Worm (Caenorhabditis elegans) whole organism, young adult: ENCODE data around the gene C52G5.3.

Experiments
- B0261.1 ChIP-seq: sonication (generic microtip); optimal IDR thresholded peaks from 2 replicates; lab custom pipeline; 2016; ENCODE audit warnings: mild to moderate bottlenecking, missing genetic modification characterization, moderate library complexity, missing compliant biosample characterization
- C17E4.6 ChIP-seq: fragments of 200-800 bp; sonication (Bioruptor generic); IDR thresholded peaks from 2 replicates; pipeline ENCODE4 v1.3.6; 2022; ENCODE audit warnings: missing genetic modification reagents, missing genetic modification characterization, missing compliant biosample characterization
- F22D6.2 ChIP-seq: sonication (generic microtip); optimal IDR thresholded peaks from 2 replicates; lab custom pipeline; 2016; ENCODE audit warnings: mild to moderate bottlenecking, missing genetic modification characterization, missing compliant biosample characterization
- F23B12.7 ChIP-seq: sonication (generic microtip); optimal IDR thresholded peaks from 2 replicates; lab custom pipeline; 2017; ENCODE audit warnings: missing genetic modification characterization, mild to moderate bottlenecking, missing compliant biosample characterization, antibody characterized with exemption, moderate library complexity; ENCODE audit not compliant: insufficient read depth
- F37B4.10 ChIP-seq: fragments of 200-800 bp; sonication (Bioruptor generic); IDR thresholded peaks from 2 replicates; pipeline ENCODE4 v1.3.6; 2022; ENCODE audit warnings: missing genetic modification characterization, missing compliant biosample characterization
- F39B2.1 ChIP-seq: fragments of 200-800 bp; sonication (Bioruptor generic); IDR thresholded peaks from 2 replicates; pipeline ENCODE4 v1.3.6; 2022; ENCODE audit warnings: missing genetic modification reagents, missing genetic modification characterization, missing compliant biosample characterization
- F57C9.4 ChIP-seq: sonication (generic microtip); optimal IDR thresholded peaks from 2 replicates; lab custom pipeline; 2017; ENCODE audit warnings: mild to moderate bottlenecking, missing genetic modification characterization, missing compliant biosample characterization
- K11D2.4 ChIP-seq: fragments of 200-800 bp; sonication (Bioruptor generic); IDR thresholded peaks from 2 replicates; pipeline ENCODE4 v1.3.6; 2022; ENCODE audit warnings: missing genetic modification reagents, missing genetic modification characterization, missing compliant biosample characterization
- K12H6.12 ChIP-seq: fragments of 200-800 bp; sonication (Bioruptor generic); optimal IDR thresholded peaks from 2 replicates; lab custom pipeline; 2018; ENCODE audit warnings: mild to moderate bottlenecking, missing genetic modification characterization, missing compliant biosample characterization
- T26A5.8 ChIP-seq: sonication (generic microtip); optimal IDR thresholded peaks from 2 replicates; lab custom pipeline; 2016; ENCODE audit warnings: missing genetic modification characterization, missing compliant biosample characterization
- Y53G8AR.9 ChIP-seq: fragments of 200-800 bp; sonication (Bioruptor generic); conservative IDR thresholded peaks from 2 replicates; pipeline ENCODE4 v1.3.6; 2022; ENCODE audit warnings: missing genetic modification reagents, missing genetic modification characterization, missing compliant biosample characterization
- Y67H2A.10 ChIP-seq: fragments of 200-800 bp; sonication (Bioruptor generic); conservative IDR thresholded peaks from 2 replicates; pipeline ENCODE4 v1.3.6; 2022; ENCODE audit warnings: missing genetic modification reagents, missing genetic modification characterization, missing compliant biosample characterization
- Y95B8A.8 ChIP-seq: fragments of 200-800 bp; sonication (Bioruptor generic); IDR thresholded peaks from 2 replicates; pipeline ENCODE4 v1.3.6; 2022; ENCODE audit warnings: missing genetic modification reagents, missing genetic modification characterization, missing compliant biosample characterization
- ZK185.1 ChIP-seq: sonication (generic microtip); optimal IDR thresholded peaks from 2 replicates; lab custom pipeline; 2016; ENCODE audit warnings: mild to moderate bottlenecking, missing genetic modification characterization, missing compliant biosample characterization; ENCODE audit not compliant: poor library complexity, severe bottlenecking
- aptf-3 ChIP-seq: fragments of 200-800 bp; sonication (Bioruptor generic); IDR thresholded peaks from 2 replicates; pipeline ENCODE4 v1.3.6; 2022; ENCODE audit warnings: missing genetic modification characterization, missing compliant biosample characterization
- attf-5 ChIP-seq: fragments of 200-800 bp; sonication (Bioruptor generic); optimal IDR thresholded peaks from 2 replicates; lab custom pipeline; 2018; ENCODE audit warnings: mild to moderate bottlenecking, missing genetic modification characterization, missing compliant biosample characterization
- attf-6 ChIP-seq: fragments of 200-800 bp; sonication (Bioruptor generic); IDR thresholded peaks from 2 replicates; pipeline ENCODE4 v1.3.6; 2022; ENCODE audit warnings: missing genetic modification reagents, missing genetic modification characterization, missing compliant biosample characterization
- bed-1 ChIP-seq: fragments of 200-800 bp; sonication (Bioruptor generic); IDR thresholded peaks from 2 replicates; pipeline ENCODE4 v1.3.6; 2022; ENCODE audit warnings: missing genetic modification reagents, missing genetic modification characterization, missing compliant biosample characterization
- bed-2 ChIP-seq: fragments of 200-800 bp; sonication (Bioruptor generic); IDR thresholded peaks from 2 replicates; pipeline ENCODE4 v1.3.6; 2022; ENCODE audit warnings: missing genetic modification reagents, missing genetic modification characterization, missing compliant biosample characterization
- ccch-3 ChIP-seq: fragments of 200-800 bp; sonication (Bioruptor generic); optimal IDR thresholded peaks from 2 replicates; lab custom pipeline; 2018; ENCODE audit warnings: mild to moderate bottlenecking, missing genetic modification characterization, missing compliant biosample characterization
- cebp-1 ChIP-seq, 2 experiments: fragments of 200-800 bp in 1 of 2; sonication (Bioruptor generic) in 1 of 2; sonication (generic microtip) in 1 of 2; IDR thresholded peaks in 1 of 2; optimal IDR thresholded peaks in 1 of 2; 2 replicates each; pipeline versions ENCODE4 v1.3.6 to Lab custom; 2017 to 2022; ENCODE audit warnings: missing compliant biosample characterization in 2 of 2, missing genetic modification characterization in 2 of 2, mild to moderate bottlenecking in 1 of 2, missing genetic modification reagents in 1 of 2, moderate library complexity in 1 of 2
- cebp-2 ChIP-seq: fragments of 200-800 bp; sonication (Bioruptor generic); IDR thresholded peaks from 2 replicates; pipeline ENCODE4 v1.3.6; 2022; ENCODE audit warnings: missing genetic modification characterization, missing compliant biosample characterization
- ceh-100 ChIP-seq: fragments of 200-800 bp; sonication (Bioruptor generic); IDR thresholded peaks from 2 replicates; pipeline ENCODE4 v1.3.6; 2022; ENCODE audit warnings: missing genetic modification reagents, missing genetic modification characterization, missing compliant biosample characterization
- ceh-27 ChIP-seq: fragments of 200-800 bp; sonication (Bioruptor generic); optimal IDR thresholded peaks from 2 replicates; lab custom pipeline; 2018; ENCODE audit warnings: mild to moderate bottlenecking, missing genetic modification characterization, moderate library complexity, missing compliant biosample characterization
- ceh-91 ChIP-seq: fragments of 200-800 bp; sonication (Bioruptor generic); IDR thresholded peaks from 2 replicates; pipeline ENCODE4 v1.3.6; 2022; ENCODE audit warnings: missing genetic modification reagents, missing genetic modification characterization, missing compliant biosample characterization
- chd-7 ChIP-seq: sonication (generic microtip); optimal IDR thresholded peaks from 2 replicates; lab custom pipeline; 2016; ENCODE audit warnings: mild to moderate bottlenecking, missing genetic modification characterization, moderate library complexity, missing compliant biosample characterization
- die-1 ChIP-seq: sonication (generic microtip); optimal IDR thresholded peaks from 2 replicates; lab custom pipeline; 2016; ENCODE audit warnings: missing genotype, mild to moderate bottlenecking, missing genetic modification characterization, missing compliant biosample characterization
- egl-44 ChIP-seq: fragments of 200-800 bp; sonication (Bioruptor generic); IDR thresholded peaks from 2 replicates; pipeline ENCODE4 v1.3.6; 2022; ENCODE audit warnings: missing genetic modification reagents, missing genetic modification characterization, missing compliant biosample characterization
- ekl-4 ChIP-seq: fragments of 200-800 bp; sonication (Bioruptor generic); IDR thresholded peaks from 2 replicates; pipeline ENCODE4 v1.3.6; 2022; ENCODE audit warnings: missing genetic modification reagents, missing genetic modification characterization, missing compliant biosample characterization
- hmg-20 ChIP-seq: fragments of 200-800 bp; sonication (Bioruptor generic); IDR thresholded peaks from 2 replicates; pipeline ENCODE4 v1.3.6; 2022; ENCODE audit warnings: missing genetic modification reagents, missing genetic modification characterization, missing compliant biosample characterization
- let-526 ChIP-seq: fragments of 200-800 bp; sonication (Bioruptor generic); IDR thresholded peaks from 2 replicates; pipeline ENCODE4 v1.3.6; 2022; ENCODE audit warnings: missing genetic modification reagents, missing genetic modification characterization, missing compliant biosample characterization
- let-607 ChIP-seq, 2 experiments: fragments of 200-800 bp in 1 of 2; sonication (Bioruptor generic) in 1 of 2; sonication (generic microtip) in 1 of 2; optimal IDR thresholded peaks; 2 replicates each; lab custom pipeline; 2016 to 2018; ENCODE audit warnings: mild to moderate bottlenecking in 2 of 2, missing compliant biosample characterization in 2 of 2, missing genetic modification characterization in 2 of 2, moderate library complexity in 2 of 2, missing genotype in 1 of 2
- lin-35 ChIP-seq, 3 experiments: fragments of 150-350 bp in 2 of 3; sonication (generic microtip) in 1 of 3; optimal IDR thresholded peaks; 2 replicates each; lab custom pipeline; 2014 to 2018; ENCODE audit warnings: missing biosample characterization in 3 of 3, missing genetic modification characterization in 3 of 3, missing genetic modification reagents in 3 of 3
- lsl-1 ChIP-seq: fragments of 200-800 bp; sonication (Bioruptor generic); optimal IDR thresholded peaks from 2 replicates; lab custom pipeline; 2018; ENCODE audit warnings: mild to moderate bottlenecking, missing genetic modification characterization, moderate library complexity, missing compliant biosample characterization
- madf-3 ChIP-seq: fragments of 200-800 bp; sonication (Bioruptor generic); IDR thresholded peaks from 2 replicates; pipeline ENCODE4 v1.3.6; 2022; ENCODE audit warnings: missing genetic modification reagents, missing genetic modification characterization, missing compliant biosample characterization
- mes-4 ChIP-seq: sonication (generic microtip); optimal IDR thresholded peaks from 2 replicates; lab custom pipeline; 2016; ENCODE audit warnings: missing genotype, missing genetic modification characterization, missing compliant biosample characterization
- mxl-1 ChIP-seq: sonication (generic microtip); optimal IDR thresholded peaks from 2 replicates; lab custom pipeline; 2016; ENCODE audit warnings: missing genetic modification characterization, missing compliant biosample characterization
- nhr-179 ChIP-seq: sonication (generic microtip); optimal IDR thresholded peaks from 2 replicates; lab custom pipeline; 2016; ENCODE audit warnings: mild to moderate bottlenecking, missing genetic modification characterization, missing compliant biosample characterization
- nhr-80 ChIP-seq: sonication (generic microtip); optimal IDR thresholded peaks from 2 replicates; lab custom pipeline; 2016; ENCODE audit warnings: missing genetic modification characterization, missing compliant biosample characterization
- rpc-1 ChIP-seq, 2 experiments: fragments of 150-350 bp in 1 of 2; sonication (generic microtip) in 1 of 2; optimal IDR thresholded peaks; 2 replicates each; lab custom pipeline; 2014 to 2018; ENCODE audit warnings: missing biosample characterization in 1 of 2, missing genetic modification characterization in 1 of 2, missing genetic modification reagents in 1 of 2, missing genotype in 1 of 2
- snpc-1.1 ChIP-seq: sonication (generic microtip); optimal IDR thresholded peaks from 2 replicates; lab custom pipeline; 2017; ENCODE audit warnings: missing genetic modification characterization, mild to moderate bottlenecking, missing compliant biosample characterization, antibody characterized with exemption, moderate library complexity, missing genotype, missing genetic modification reagents; ENCODE audit not compliant: insufficient read depth
- snpc-1.3 ChIP-seq: sonication (generic microtip); optimal IDR thresholded peaks from 2 replicates; lab custom pipeline; 2017; ENCODE audit warnings: missing genetic modification characterization, mild to moderate bottlenecking, missing compliant biosample characterization, antibody characterized with exemption, moderate library complexity, missing genotype, missing genetic modification reagents; ENCODE audit not compliant: insufficient read depth
- snpc-4 ChIP-seq, 5 experiments: fragments of 150-350 bp in 1 of 5; sonication (generic microtip) in 4 of 5; optimal IDR thresholded peaks; 2 replicates each; lab custom pipeline; 2014 to 2018; ENCODE audit warnings: missing genetic modification characterization in 5 of 5, missing biosample characterization in 3 of 5, antibody characterized with exemption in 2 of 5, mild to moderate bottlenecking in 2 of 5, missing compliant biosample characterization in 2 of 5, missing genotype in 2 of 5, moderate library complexity in 2 of 5, missing genetic modification reagents in 1 of 5
- somi-1 ChIP-seq: fragments of 200-800 bp; sonication (Bioruptor generic); optimal IDR thresholded peaks from 2 replicates; lab custom pipeline; 2018; ENCODE audit warnings: mild to moderate bottlenecking, missing genetic modification characterization, missing compliant biosample characterization

C52G5.3 gene

ce11 chrX:12889837-12890449, 44.0 kb upstream of the C52G5.3 start (continued):
- peak; percentile 10 for TF ChIP-seq F22D6.2
- TF ChIP-seq F23B12.7 (tag; lab: Kevin White, UChicago): peak; percentile 55
- TF ChIP-seq cebp-1 (GFP tag; IDR thresholded peaks at IDR 0.05; lab: Robert Waterston, UW): peak; percentile 81
- peak; percentile 96 for TF ChIP-seq cebp-1 (tag; optimal IDR thresholded peaks at IDR 0.05; lab: Kevin White, UChicago)
- peak; percentile 21; the same call in 1 of the 2 replicates for TF ChIP-seq Y53G8AR.9 (GFP tag; lab: Robert Waterston, UW)
- peak; percentile 89; the same call in 1 of the 2 replicates for TF ChIP-seq cebp-2
- peak; percentile 38 for TF ChIP-seq chd-7 (tag; lab: Kevin White, UChicago)
- TF ChIP-seq K11D2.4: peak; percentile 49
- no peak for TF ChIP-seq ceh-27 (GFP tag; lab: Kevin White, UChicago)
- TF ChIP-seq bed-1 (GFP tag; lab: Robert Waterston, UW): no peak
- TF ChIP-seq mes-4: no peak
- TF ChIP-seq snpc-4 (GFP tag; optimal IDR thresholded peaks at IDR 0.05; lab: Kevin White, UChicago): peak; percentile 52
- peak in 3 of 4 experiments; percentile 5 to 67 (median 58) for TF ChIP-seq snpc-4 (tag; optimal IDR thresholded peaks at IDR 0.05; lab: Kevin White, UChicago)
- TF ChIP-seq F37B4.10 (GFP tag; lab: Robert Waterston, UW): 0 out of 2 replicates have a peak, but pooled peaks have one; percentile 57
- TF ChIP-seq ccch-3 (GFP tag; lab: Kevin White, UChicago): no peak
- TF ChIP-seq let-607 (tag; optimal IDR thresholded peaks at IDR 0.05; lab: Kevin White, UChicago): peak; percentile 29 to 75
- TF ChIP-seq madf-3: 0 out of 2 replicates have a peak, but pooled peaks have one; percentile 59
- TF ChIP-seq K12H6.12: peak; percentile 64
- peak; percentile 35 for TF ChIP-seq T26A5.8
- TF ChIP-seq ekl-4: peak; percentile 13; the same call in 1 of the 2 replicates
- TF ChIP-seq bed-2 (GFP tag; lab: Robert Waterston, UW): no peak
- TF ChIP-seq snpc-1.3 (tag; lab: Kevin White, UChicago): peak; percentile 67
- peak; percentile 57 for TF ChIP-seq attf-5 (GFP tag; lab: Kevin White, UChicago)
- TF ChIP-seq hmg-20 (GFP tag; lab: Robert Waterston, UW): peak; percentile 38; the same call in 1 of the 2 replicates
- TF ChIP-seq let-526 (GFP tag; lab: Robert Waterston, UW): peak; percentile 58; the same call in 1 of the 2 replicates
- TF ChIP-seq snpc-1.1 (tag; lab: Kevin White, UChicago): no peak
- peak; percentile 80 for TF ChIP-seq mxl-1 (tag; lab: Kevin White, UChicago)
- TF ChIP-seq aptf-3 (GFP tag; lab: Robert Waterston, UW): 0 out of 2 replicates have a peak, but pooled peaks have one; percentile 62
- no peak for TF ChIP-seq nhr-179
- peak; percentile 47 for TF ChIP-seq somi-1 (GFP tag; lab: Kevin White, UChicago)
- peak; percentile 47 for TF ChIP-seq nhr-80 (tag; lab: Kevin White, UChicago)
- TF ChIP-seq die-1: peak; percentile 73
- TF ChIP-seq Y95B8A.8: no peak
- TF ChIP-seq lsl-1 (GFP tag; lab: Kevin White, UChicago): no peak
- TF ChIP-seq C17E4.6 (GFP tag; lab: Robert Waterston, UW): 0 out of 2 replicates have a peak, but pooled peaks have one; percentile 21
- TF ChIP-seq ZK185.1 (tag; lab: Kevin White, UChicago): peak; percentile 85
- peak in 1 of 3 experiments; percentile 71 for TF ChIP-seq lin-35 (GFP tag; optimal IDR thresholded peaks at IDR 0.05; lab: Kevin White, UChicago)
- TF ChIP-seq attf-6 (GFP tag; lab: Robert Waterston, UW): 0 out of 2 replicates have a peak, but pooled peaks have one; percentile 39
- peak; percentile 25; the same call in 1 of the 2 replicates for TF ChIP-seq ceh-100 (GFP tag; lab: Robert Waterston, UW)
- peak; percentile 56; the same call in 1 of the 2 replicates for TF ChIP-seq F39B2.1 (GFP tag; lab: Robert Waterston, UW)
- TF ChIP-seq F57C9.4 (tag; lab: Kevin White, UChicago): no peak
- TF ChIP-seq ceh-91 (GFP tag; lab: Robert Waterston, UW): no peak
- TF ChIP-seq Y67H2A.10 (GFP tag; lab: Robert Waterston, UW): peak; percentile 55; the same call in 1 of the 2 replicates
- TF ChIP-seq B0261.1 (tag; lab: Kevin White, UChicago): peak; percentile 87
- TF ChIP-seq egl-44: peak; percentile 50; the same call in 1 of the 2 replicates
- TF ChIP-seq rpc-1 (optimal IDR thresholded peaks at IDR 0.05; lab: Kevin White, UChicago): peak; percentile 77
- peak; percentile 87 for TF ChIP-seq rpc-1 (tag; optimal IDR thresholded peaks at IDR 0.05; lab: Kevin White, UChicago)
